Fruit fly (Drosophila melanogaster): ENCODE measurements around the gene CG34353.

DNA sequence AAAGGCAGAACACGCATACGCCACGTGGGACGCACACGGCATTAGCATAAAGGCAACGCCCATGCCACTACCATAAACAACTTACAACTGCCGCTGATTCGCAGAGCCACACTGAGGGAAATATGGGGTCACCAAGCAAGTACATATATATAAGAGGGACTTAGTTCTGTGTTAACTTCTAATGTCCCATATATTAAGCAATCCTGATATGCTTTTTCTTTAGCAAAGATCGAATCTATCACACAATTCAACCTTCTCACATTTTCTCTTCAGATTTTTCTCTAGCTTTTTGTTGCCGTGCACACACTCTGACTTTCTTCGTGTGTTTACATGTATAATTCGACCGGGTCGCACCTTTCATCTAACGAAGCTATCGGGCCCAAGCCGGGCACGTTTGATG, 92.4 kb downstream of the CG34353 start:
- TF ChIP-seq Dll (optimal IDR thresholded peaks at IDR 0.05) (no peak), pan (optimal IDR thresholded peaks at IDR 0.05) (no peak), CG8478 (optimal IDR thresholded peaks at IDR 0.05) (no peak)

Data from whole organism.